Worm (Caenorhabditis elegans): ENCODE results near the gene F44D12.10.

DNA sequence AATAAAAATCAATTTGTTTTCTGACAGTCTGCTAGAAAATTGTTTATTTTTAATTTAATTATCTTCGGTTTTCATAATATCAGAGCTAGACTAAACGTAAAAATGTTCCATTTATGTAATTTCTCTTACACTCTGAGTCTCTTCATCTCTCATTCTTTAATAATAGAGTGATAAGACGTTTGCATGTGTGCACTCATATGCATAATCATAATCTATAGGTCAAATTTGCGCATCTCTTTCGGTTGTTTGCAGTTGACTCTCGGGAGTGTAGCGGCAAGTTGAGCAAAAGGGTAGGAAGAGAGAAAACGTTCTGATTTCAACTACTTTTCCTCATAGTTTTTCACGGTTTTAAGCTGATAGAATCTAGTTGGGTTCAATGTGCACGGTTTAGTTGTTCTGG lies 29.6 kb upstream of the F44D12.10 start:
- TF ChIP-seq nhr-76 (tag; optimal IDR thresholded peaks at IDR 0.05) (no peak), ces-1 (GFP tag; optimal IDR thresholded peaks at IDR 0.05) (no peak), zip-8 (tag; optimal IDR thresholded peaks at IDR 0.05) (no peak), bed-3 (GFP tag; optimal IDR thresholded peaks at IDR 0.05) (no peak), cnd-1 (tag; optimal IDR thresholded peaks at IDR 0.05) (no peak)

All from whole organism, mixed stage, embryonic.